Fruit fly (Drosophila melanogaster): ENCODE data around the gene CG46434.

DNA sequence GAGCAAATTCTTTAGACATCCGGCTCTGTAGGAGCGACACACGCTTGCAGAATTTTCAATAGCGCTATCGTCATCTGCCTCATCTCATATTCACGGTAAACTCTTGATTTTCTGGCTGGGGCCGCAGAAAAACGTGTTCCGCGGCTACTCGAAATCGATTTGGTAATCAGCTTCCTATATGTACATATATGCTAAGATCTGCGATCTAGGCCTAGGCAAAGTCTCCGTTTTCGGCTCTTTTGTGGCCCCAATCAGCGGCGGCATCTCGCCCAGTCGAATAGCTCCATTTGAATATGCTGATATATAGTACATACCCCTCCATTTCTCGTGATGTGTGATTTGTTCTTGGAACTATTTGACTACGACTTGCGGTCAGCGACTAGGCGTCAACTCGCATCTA, 19.0 kb upstream of the CG46434 start:
- TF ChIP-seq psq (optimal IDR thresholded peaks at IDR 0.05) (no peak), usp (GFP tag; optimal IDR thresholded peaks at IDR 0.05) (no peak), pan (optimal IDR thresholded peaks at IDR 0.05) (no peak), CG8478 (optimal IDR thresholded peaks at IDR 0.05) (no peak), Dll (optimal IDR thresholded peaks at IDR 0.05) (no peak), EcR (GFP tag; optimal IDR thresholded peaks at IDR 0.05) (no peak)
